Fruit fly (Drosophila melanogaster) whole organism, larva: ENCODE data around the gene MtnE.

Experiments
- noc ChIP-seq: fragments of 200-800 bp; sonication (Bioruptor generic); optimal IDR thresholded peaks from 3 replicates; lab custom pipeline; 2019; ENCODE audit warnings: missing biosample characterization, mild to moderate bottlenecking, missing genetic modification characterization, moderate library complexity

The MtnE gene

DNA sequence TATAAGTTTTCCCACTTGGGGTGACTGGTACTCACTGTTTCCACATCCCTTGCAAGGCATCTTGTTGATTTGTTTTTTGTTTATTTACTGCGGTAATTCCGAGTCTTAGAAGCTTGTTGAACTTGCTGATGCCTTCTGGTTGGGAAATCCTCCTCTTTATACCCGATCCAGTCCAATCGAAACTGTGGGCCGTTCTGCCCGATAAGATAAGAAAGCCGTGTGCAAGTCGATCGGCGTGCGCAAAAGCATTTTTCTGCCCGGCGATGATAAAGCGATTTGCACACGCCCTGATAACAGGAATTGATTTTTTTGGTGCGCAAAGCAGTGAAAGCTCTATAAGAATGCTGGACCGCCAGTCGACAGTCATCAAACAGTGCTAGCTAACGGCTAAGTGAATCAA, at the start of gene MtnE, which contains the start of gene MtnD:
Gene MtnE (minus strand): TSS at position 130 of the 400 bp plus-strand sequence.
Gene MtnD (plus strand): TSS at position 388 of the 400 bp plus-strand sequence.
- TF ChIP-seq noc (tag; lab: Kevin White, UChicago) = no peak

DNA sequence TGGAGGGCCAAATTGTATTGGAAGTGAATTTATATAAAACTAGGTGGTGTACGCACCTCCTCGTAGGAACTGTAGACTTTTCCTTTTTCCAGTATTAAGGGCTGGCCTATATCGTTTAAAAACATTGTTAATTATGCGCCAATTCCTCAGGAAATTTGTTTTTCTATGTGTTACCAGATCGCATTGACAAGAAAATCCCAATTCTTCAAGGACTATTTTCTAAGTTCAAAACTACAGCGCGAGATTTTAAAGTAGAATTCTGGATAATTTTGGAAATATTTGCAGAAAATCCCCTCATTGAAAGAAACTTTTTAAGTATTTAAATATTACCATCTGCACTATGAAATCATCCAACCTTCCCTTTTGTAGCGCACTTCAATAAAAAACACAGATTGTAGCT, 46.9 kb upstream of the MtnE start, which contains the start of gene CG34008:
Gene CG34008 (minus strand): TSS at position 147 of the 400 bp plus-strand sequence.
- TF ChIP-seq noc (tag; lab: Kevin White, UChicago) = no peak

DNA sequence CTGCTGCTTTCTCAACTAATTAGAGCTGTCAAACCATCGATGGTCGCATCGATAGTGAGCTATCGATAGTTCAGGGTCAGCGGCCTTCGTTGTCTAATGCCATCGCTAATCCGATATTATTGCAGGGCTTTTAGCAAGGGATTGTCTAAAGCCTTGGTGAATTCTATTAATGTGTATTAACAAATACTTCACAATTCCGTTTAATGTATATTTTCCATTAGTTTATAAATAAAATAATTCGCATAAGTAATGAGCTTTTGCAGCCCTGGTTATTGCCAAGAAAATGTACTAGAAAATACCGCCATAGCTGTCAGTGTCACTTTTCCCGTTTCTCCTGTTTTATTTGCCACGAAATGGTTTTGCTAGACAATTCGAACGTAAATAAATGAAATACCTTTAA, 45.3 kb upstream of the MtnE start, which contains the start of the genes EloB and Srp14:
Gene EloB (minus strand): TSS at position 35 of the 400 bp plus-strand sequence.
Gene Srp14 (plus strand): TSS at position 300 of the 400 bp plus-strand sequence.
- TF ChIP-seq noc (tag; lab: Kevin White, UChicago) = peak; percentile 80

DNA sequence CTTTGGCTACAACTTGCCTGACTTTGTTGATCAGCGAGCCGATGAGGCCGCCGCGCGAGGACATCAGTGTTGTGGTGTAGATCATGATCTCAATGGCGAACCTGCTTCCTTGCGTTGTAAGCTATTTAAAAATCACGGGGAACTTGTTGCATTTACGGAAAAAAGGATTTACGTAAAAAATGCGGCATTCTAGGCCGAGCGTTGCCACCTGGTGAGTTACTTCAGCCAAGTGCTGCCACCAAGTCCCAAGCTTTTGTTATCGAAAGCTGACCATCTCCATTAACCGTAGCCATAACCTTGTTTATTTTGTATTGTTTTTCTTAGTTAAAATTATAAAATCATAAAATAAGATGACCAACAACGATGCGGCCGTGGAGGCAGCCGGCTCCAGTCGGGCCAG, 42.3 kb upstream of the MtnE start, which contains the start of the genes TFAM and CG5412:
Gene TFAM (minus strand): TSS at position 222 of the 400 bp plus-strand sequence.
Gene CG5412 (plus strand): TSS at position 265 of the 400 bp plus-strand sequence.
- no peak for TF ChIP-seq noc (tag; lab: Kevin White, UChicago)

DNA sequence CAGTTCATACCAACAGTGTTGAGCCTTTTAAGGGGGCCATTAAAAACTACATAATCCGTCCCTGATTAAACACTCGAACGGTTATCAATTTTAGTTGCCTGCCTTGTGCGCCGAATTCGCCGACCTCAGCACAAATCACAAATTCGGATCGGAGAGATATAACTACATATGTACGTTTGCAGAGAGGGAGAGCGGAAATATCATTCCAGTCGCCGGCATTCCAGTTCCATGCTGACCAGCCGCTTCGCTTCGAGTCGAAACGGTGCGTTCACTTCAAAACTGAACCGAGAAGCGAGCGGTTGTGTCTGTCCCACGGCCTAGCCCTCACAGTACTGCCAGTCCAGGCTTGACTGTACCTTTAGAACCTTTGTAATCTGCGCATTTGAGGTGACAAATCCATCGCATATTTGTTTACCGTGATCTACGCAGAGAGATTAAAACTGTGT, 40.1 kb upstream of the MtnE start:
- peak; percentile 72 for TF ChIP-seq noc (tag; lab: Kevin White, UChicago)

DNA sequence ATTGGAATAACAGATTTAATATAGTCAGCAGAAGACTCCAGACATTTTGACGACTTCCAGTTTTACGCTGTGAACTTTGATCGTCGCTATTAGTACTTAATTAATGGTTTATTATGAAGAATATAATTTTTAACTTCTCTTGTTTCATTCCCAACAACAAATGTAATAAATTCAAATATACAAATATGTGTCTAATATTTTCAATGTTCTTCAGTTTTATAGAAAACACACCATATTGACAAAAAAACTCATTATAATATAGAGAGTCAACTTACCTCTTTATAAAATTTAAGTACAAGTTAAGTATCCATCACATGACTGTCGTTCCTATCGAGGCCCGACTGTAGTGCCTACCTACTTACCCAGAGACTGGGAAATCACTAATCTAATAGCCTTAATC, 38.8 kb upstream of the MtnE start:
- TF ChIP-seq noc (tag; lab: Kevin White, UChicago) = no peak

DNA sequence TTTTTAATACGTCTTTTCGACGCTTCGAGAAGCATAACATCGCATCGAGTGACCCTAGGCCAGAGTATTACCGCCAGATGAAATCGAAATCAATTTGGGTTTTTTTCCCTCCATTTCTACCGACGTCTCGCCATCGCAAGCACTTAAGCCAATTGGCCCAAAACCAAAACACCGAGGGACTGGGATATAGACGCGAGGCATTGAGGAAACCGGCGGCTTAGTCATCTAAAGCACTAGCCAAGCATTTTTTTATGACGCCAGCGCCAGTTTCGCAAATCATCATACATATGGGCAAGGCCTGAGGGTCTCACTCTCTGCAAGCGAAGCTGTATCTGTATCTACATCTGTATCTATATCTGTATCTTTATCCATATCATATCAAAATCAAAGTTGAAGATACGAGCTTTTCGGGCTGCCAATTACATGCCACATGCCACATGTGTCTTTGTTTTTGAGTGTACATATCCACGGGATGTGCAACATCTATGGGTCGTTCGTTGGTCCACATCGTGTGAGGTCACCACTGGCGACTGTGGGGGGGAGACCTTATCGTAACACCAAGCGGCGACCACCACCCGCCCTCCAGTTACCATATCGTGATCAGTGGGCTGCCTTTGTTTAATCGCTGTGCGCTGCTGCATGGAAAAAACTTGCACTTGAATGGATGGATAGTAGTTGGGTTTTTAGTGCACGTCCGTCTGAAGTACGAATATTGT, 33.2 kb upstream of the MtnE start:
- no peak for TF ChIP-seq noc (tag; lab: Kevin White, UChicago)

DNA sequence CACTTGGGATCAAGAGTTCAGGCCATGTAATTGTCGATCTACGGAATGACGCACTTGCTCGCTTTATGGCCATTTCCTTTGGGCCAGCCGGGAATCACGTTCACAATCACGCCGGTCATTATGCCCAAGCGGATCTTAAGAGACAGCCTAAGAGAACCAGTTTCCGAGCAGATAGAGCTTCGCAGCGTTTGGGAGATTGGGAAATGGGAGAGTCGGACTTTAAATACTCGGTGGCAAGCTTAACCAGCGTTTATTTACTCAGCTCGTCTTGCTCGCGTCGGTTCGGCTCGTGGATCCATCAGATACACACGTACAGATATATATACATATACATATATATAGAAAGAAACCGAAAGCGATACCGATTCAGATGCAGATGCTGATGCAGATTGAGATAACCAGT, 31.0 kb upstream of the MtnE start:
- no peak for TF ChIP-seq noc (tag; lab: Kevin White, UChicago)

DNA sequence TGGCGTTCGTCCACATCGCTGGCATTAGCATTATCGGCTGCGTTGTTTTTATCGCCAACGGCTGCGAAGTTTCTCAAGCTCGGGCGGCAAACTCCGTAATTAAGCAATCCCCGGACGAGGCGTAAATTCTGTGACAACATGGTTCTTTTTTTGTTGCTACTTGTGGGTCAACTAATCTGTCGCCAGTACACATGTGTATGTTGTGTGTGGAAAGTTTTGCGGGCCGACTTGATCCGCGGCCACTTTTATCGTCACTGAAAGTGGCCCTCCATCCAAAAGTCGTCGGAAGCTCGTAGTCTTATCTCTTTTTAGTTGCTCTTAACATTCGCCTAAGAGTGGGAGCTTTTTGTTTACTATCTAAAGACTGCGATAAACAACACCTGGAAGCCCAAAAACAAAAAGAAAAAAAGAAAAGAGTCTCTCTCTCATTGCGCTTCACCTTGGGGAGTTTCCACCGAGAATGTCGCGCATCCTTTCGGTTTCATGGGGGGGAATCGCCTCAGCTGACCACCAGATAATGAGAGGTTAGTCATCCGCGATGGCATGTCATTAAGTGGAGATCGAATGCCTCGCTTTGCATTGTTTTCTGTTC, 29.4 kb upstream of the MtnE start, which contains the start of gene CG10877:
Gene CG10877 (minus strand): TSS at position 238 of the 592 bp plus-strand sequence.
- TF ChIP-seq noc (tag; lab: Kevin White, UChicago) = no peak

DNA sequence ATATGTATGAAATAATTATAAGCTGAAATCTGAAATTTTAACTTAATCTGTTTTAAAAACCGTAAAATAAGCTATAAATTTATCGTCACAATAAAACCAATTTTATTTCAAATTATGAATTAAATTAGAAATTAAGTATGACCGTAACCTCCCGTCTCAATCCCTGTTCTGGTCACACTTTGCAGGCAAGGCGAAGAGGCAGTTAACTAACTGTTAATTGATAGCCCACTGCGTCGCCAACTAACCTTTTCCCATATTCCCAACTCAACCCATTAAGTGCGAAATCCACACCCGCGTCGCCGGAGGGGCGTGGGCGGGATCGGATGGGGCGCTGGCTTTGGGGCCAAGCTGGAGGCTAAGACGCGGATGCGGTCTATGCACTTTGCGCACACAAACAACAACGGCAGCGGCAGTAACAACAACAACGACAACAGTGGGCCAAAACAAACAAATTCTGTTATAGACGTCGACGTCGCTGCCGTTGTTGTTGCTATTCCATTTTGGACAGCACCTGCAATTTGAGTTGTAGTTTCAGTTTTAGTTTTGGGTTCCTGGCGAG, 26.2 kb upstream of the MtnE start, which contains the start of gene CG5191:
Gene CG5191 (plus strand): TSS at position 198 of the 559 bp plus-strand sequence.
- TF ChIP-seq noc (tag; lab: Kevin White, UChicago) = no peak

DNA sequence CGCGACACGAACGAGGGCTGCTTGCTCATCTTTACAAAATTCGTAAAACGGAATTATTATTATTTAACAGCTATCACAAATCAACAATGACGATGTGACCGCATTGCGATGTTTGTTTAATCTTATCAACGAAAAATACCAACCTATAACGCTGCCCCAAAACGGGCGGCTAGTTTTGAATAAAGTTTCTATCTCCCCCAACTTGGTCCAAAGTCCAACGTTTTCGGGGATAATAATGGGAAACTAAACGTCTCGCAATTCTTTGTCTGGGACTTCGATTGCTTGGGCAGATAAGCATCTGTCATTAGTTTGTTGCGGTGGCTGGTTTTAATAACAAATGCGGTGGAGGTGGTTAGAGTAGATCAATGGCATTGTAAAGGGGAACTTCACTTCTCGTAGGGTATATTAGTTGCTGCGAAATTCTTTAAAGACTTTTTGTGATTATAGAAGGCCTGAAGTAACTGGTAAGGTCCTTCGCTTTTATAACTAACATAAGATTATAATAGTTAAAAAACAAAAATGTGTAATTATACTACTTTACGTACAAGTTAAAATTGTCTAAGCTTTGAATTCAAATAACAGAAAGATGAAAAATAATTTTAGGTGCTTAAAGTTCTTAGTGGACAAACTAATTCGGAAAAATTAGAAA, 25.6 kb upstream of the MtnE start, which contains the start of gene CG15922:
Gene CG15922 (minus strand): TSS at position 262 of the 649 bp plus-strand sequence.
- no peak for TF ChIP-seq noc (tag; lab: Kevin White, UChicago)

DNA sequence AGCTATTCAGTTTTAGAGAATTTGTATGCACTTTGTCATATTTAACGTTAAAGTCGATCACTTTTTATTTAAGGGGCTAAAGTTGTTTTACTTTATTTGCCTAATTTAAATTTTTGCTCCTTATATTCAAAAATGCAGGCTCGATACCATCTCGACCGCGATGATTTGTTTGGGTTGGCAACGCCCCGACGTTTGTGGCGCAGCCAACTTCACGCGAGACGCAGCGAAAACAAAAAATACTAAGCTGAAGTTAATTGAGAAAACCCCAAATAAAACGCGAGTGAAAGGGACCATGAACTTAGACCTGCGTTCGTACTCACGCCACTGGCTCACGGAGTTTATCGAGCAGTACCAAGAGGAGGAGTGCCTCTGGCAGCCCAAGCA, 23.6 kb upstream of the MtnE start:
- no peak for TF ChIP-seq noc (tag; lab: Kevin White, UChicago)

DNA sequence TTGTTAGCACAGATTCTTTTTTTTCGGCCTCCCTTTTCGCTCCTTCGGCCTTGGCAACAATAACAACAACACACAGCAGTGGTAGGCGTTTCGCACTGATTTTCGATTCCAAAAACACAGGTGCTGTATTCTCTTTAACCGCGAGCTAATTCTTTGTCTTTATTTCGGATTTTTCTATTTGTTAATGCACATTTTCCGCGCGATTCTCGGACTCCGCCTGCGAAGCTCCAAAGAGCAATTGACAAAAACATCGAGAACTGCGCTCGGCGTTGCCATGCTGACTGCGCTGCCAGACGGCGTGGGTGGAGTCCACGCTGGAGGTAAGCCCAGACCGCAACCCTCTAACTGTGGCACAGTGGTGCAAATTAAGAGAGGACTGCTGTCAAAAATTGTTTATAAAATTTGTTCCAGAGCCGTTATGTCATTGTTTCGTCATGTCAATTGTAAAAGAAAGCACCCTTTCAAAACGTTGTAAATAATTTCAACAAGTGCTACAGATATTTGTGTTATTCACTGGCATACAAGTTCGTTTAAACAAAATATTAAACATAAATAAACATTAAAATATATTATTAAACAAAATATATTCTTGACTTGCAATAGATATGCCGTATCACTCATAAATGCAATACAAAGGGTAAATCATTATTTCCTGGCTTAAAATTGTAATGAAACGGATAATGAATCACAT, 23.1 kb upstream of the MtnE start, which contains the start of the genes DPCoAC and CG5180:
Gene DPCoAC (minus strand): TSS at position 253 of the 691 bp plus-strand sequence.
Gene CG5180 (plus strand): TSS at position 516 of the 691 bp plus-strand sequence.
- TF ChIP-seq noc (tag; lab: Kevin White, UChicago) = peak; percentile 36

DNA sequence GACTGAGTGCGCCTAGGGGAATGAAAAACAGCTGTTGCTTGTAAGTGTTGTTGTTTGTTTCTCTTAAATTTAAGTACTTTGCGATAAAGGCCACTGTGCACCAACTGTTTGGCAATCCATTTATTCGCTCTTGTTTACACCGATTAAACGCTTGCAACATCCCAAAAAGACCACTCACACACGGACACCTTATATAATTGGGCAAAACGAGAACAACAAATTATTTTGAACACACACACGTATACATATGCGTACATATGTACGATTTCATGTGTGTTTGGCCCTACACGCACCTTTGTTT, 22.6 kb upstream of the MtnE start:
- TF ChIP-seq noc (tag; lab: Kevin White, UChicago) = no peak
